Worm (Caenorhabditis elegans): ENCODE results near the gene col-161.

Gene col-161

DNA sequence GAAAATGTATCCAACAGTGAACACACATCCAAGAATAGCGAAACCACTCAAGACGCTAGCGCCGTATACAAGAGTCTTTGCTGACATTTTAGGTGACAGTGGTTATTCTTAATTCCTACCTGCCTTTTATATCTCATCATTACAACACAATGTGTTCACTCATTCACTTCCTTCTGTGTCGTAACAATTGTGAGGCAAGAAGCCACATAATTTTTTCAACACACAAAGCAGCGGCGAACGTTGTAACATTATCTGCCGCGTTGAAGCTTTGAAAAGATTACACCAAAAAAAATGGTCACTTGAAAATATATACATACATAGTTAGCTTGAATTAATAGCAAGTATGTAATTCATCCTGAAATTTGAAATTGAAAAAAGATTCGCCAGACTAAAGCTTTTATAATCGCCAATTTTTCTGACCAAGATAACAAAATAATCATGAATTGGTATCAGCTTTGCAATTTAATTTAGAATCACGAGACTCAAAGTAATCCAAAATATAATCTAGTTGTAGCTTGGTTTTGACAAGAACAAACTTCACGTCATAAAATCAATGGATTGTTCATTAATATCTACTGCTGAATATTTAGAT, at the start of gene col-161, which contains the start of gene srh-18:
Gene col-161 (minus strand): TSS at position 101 of the 592 bp plus-strand sequence.
Gene srh-18 (plus strand): TSS at position 542 of the 592 bp plus-strand sequence.
- TF ChIP-seq nhr-23 (tag; optimal IDR thresholded peaks at IDR 0.05), result no peak
- peak; percentile 10 for TF ChIP-seq nhr-25 (tag; optimal IDR thresholded peaks at IDR 0.05)

ce11 chrV:13367024-13367423, 49.2 kb upstream of the col-161 start, which contains the start of gene srx-125:
Gene srx-125, plus strand, starts transcription at chrV:13367324.
- TF ChIP-seq ztf-11 (tag; optimal IDR thresholded peaks at IDR 0.05) (no peak), snpc-4 (tag; optimal IDR thresholded peaks at IDR 0.05) (no peak), lin-15B (tag; optimal IDR thresholded peaks at IDR 0.05) (no peak), nhr-67 (tag; optimal IDR thresholded peaks at IDR 0.05) (no peak), nhr-12 (tag; optimal IDR thresholded peaks at IDR 0.05) (no peak), egl-27 (tag; optimal IDR thresholded peaks at IDR 0.05) (no peak), elt-1 (tag; optimal IDR thresholded peaks at IDR 0.05) (no peak), sea-2 (GFP tag; optimal IDR thresholded peaks at IDR 0.05) (no peak), lin-39 (tag; optimal IDR thresholded peaks at IDR 0.05) (no peak), skn-1 (tag; optimal IDR thresholded peaks at IDR 0.05) (no peak), R02D3.7 (tag; optimal IDR thresholded peaks at IDR 0.05) (no peak), ceh-16 (tag; optimal IDR thresholded peaks at IDR 0.05) (no peak), lsy-12 (tag; optimal IDR thresholded peaks at IDR 0.05) (no peak)

DNA sequence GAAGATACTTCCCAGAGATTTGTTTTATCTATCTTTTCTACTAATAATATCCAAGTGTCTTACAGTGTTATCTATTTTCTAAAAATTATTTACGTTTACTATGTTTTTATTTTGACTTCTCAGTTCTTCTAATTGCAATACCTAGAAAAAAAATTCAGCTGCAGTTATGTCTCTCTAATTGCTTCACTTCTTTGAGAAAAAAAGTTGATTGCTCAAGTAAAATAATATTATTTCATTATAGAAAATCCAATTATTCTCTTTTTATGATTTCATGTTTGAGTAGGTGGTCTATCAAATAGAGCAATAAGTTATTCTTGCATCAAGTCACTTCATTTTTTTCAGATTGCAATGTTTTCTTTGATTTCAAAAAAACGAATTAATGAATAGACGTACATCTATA, 48.7 kb upstream of the col-161 start:
- TF ChIP-seq unc-62 (GFP tag; optimal IDR thresholded peaks at IDR 0.05) (no peak), fkh-10 (GFP tag; optimal IDR thresholded peaks at IDR 0.05) (peak; percentile 56), unc-39 (tag; optimal IDR thresholded peaks at IDR 0.05) (no peak)

- TF ChIP-seq nhr-67 (tag; optimal IDR thresholded peaks at IDR 0.05), result no peak
- TF ChIP-seq daf-12 (tag; optimal IDR thresholded peaks at IDR 0.05), result no peak
- TF ChIP-seq snpc-4 (tag; optimal IDR thresholded peaks at IDR 0.05), result no peak
- TF ChIP-seq nfya-1 (tag; optimal IDR thresholded peaks at IDR 0.05; ENCODE audit: insufficient read depth), result no peak
- no peak for TF ChIP-seq nhr-237 (tag; optimal IDR thresholded peaks at IDR 0.05)
- no peak for TF ChIP-seq tbx-2 (tag; optimal IDR thresholded peaks at IDR 0.05)
- no peak for TF ChIP-seq pqm-1 (tag; optimal IDR thresholded peaks at IDR 0.05)
- no peak for TF ChIP-seq zag-1 (tag; optimal IDR thresholded peaks at IDR 0.05)
- TF ChIP-seq egl-27 (tag; optimal IDR thresholded peaks at IDR 0.05), result no peak
- no peak for TF ChIP-seq pha-4 (tag; optimal IDR thresholded peaks at IDR 0.05)
- no peak for TF ChIP-seq nhr-25 (tag; optimal IDR thresholded peaks at IDR 0.05)
- TF ChIP-seq unc-62 (GFP tag; optimal IDR thresholded peaks at IDR 0.05), result no peak
- no peak for TF ChIP-seq fos-1 (tag; optimal IDR thresholded peaks at IDR 0.05)
Observed at ce11 chrV:13364227-13364626, 46.4 kb upstream of the col-161 start.

ce11 chrV:13363415-13363814, 45.6 kb upstream of the col-161 start, which contains the start of gene srg-46:
Gene srg-46, plus strand, starts transcription at chrV:13363715.
- no peak for TF ChIP-seq nhr-11 (tag; optimal IDR thresholded peaks at IDR 0.05)
- no peak for TF ChIP-seq tbx-2 (tag; optimal IDR thresholded peaks at IDR 0.05)
- TF ChIP-seq pha-4 (tag; optimal IDR thresholded peaks at IDR 0.05), result no peak

DNA sequence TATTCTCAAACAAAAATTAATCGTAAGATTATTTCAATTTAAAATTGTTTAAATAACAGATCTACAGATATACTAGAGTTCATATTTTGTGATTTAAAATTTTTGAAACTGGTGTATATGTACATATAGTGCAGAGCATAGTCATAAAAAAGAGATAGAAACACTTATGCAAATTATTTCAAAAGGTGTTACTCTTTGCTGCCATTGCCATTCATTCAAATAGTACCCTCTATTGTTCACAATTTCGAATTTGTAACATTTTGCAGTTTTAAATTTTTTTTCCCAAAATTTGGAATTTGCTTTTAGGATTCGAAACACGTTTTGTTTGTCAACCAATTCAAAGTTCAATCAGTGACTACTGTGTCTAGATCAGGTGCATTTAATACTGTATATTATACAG, 42.4 kb upstream of the col-161 start, which contains the start of gene F32H5.4:
Gene F32H5.4 (plus strand): TSS at position 301 of the 400 bp plus-strand sequence.
- TF ChIP-seq ceh-9 (tag; optimal IDR thresholded peaks at IDR 0.05), result no peak
- no peak for TF ChIP-seq nhr-43 (tag; optimal IDR thresholded peaks at IDR 0.05; ENCODE audit: poor library complexity, severe bottlenecking)
- no peak for TF ChIP-seq elt-3 (tag; optimal IDR thresholded peaks at IDR 0.05)
- no peak for TF ChIP-seq pqm-1 (tag; optimal IDR thresholded peaks at IDR 0.05)
- no peak for TF ChIP-seq unc-62 (GFP tag; optimal IDR thresholded peaks at IDR 0.05)
- TF ChIP-seq ZK546.5 (tag; optimal IDR thresholded peaks at IDR 0.05), result no peak
- no peak for TF ChIP-seq mml-1 (tag; optimal IDR thresholded peaks at IDR 0.05)
- no peak for TF ChIP-seq eor-1 (tag; optimal IDR thresholded peaks at IDR 0.05)

All from whole organism, L3 larva.